Worm (Caenorhabditis elegans): Measurements from ENCODE around the gene daf-22.

Gene daf-22

ce11 chrII:12373921-12374320 is 51.6 kb downstream of the daf-22 start:
- TF ChIP-seq zag-1 (tag; optimal IDR thresholded peaks at IDR 0.05) (peak; percentile 50), nhr-129 (tag; optimal IDR thresholded peaks at IDR 0.05) (peak; percentile 32), unc-55 (GFP tag; optimal IDR thresholded peaks at IDR 0.05) (peak; percentile 25), elt-3 (tag; optimal IDR thresholded peaks at IDR 0.05) (no peak)
